Worm (Caenorhabditis elegans) whole organism, L4 larva: Measurements from ENCODE around the gene srw-107.

Experiments used
- gei-8 ChIP-seq: fragments of 200-800 bp; sonication (Bioruptor generic); optimal IDR thresholded peaks from 2 replicates; lab custom pipeline; 2018; ENCODE audit warnings: mild to moderate bottlenecking, missing genetic modification characterization, missing compliant biosample characterization
- mdl-1 ChIP-seq, 2 experiments: fragments of 150-350 bp in 1 of 2; sonication (generic microtip) in 1 of 2; optimal IDR thresholded peaks; 2 replicates each; lab custom pipeline; 2014 to 2017; ENCODE audit warnings: missing biosample characterization in 2 of 2, missing genetic modification characterization in 2 of 2
- unc-62 ChIP-seq, 3 experiments: fragments of 150-350 bp in 1 of 3; sonication (generic microtip); optimal IDR thresholded peaks in 2 of 3; peaks in 1 of 3; 1 replicate in 1 of 3; 2 replicates in 2 of 3; lab custom pipeline; 2014 to 2017; ENCODE audit warnings: missing biosample characterization in 3 of 3, missing genetic modification characterization in 3 of 3, missing genetic modification reagents in 3 of 3, missing genotype in 1 of 3
- ztf-11 ChIP-seq: fragments of 150-350 bp; optimal IDR thresholded peaks from 2 replicates; lab custom pipeline; 2014; ENCODE audit warnings: missing biosample characterization, missing genetic modification characterization

DNA sequence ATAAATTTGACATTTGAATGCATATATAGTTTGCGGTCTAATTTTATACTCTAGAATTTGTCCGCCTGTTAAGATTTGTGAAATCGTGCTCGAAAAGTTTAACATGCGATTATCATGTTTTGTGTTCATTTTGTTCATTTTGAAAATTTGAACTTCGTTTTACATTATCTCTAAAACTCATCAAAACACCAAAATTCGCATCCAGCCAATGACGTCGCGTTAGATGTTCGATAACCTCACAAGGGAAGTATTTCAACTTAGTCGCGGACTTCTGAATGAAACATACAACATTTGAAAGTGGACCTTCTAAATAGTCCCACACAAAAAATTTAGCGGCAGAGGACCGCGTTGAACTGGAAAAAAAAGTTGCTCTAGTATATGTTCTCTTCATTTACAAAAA, 20.1 kb upstream of the srw-107 start:
- TF ChIP-seq mdl-1 (tag; optimal IDR thresholded peaks at IDR 0.05; lab: Kevin White, UChicago) (no peak), unc-62 (GFP tag; optimal IDR thresholded peaks at IDR 0.05 in 1 of 2; lab: Kevin White, UChicago) (no peak), unc-62 (tag; optimal IDR thresholded peaks at IDR 0.05; lab: Kevin White, UChicago) (no peak), gei-8 (GFP tag; lab: Kevin White, UChicago) (no peak), ztf-11 (no peak)
